Worm (Caenorhabditis elegans) whole organism, L2 larva: ENCODE measurements around the gene C17H12.5.

Experiments used
- C34F6.9 ChIP-seq: fragments of 150-350 bp; optimal IDR thresholded peaks from 2 replicates; lab custom pipeline; 2014; ENCODE audit warnings: missing biosample characterization, missing genetic modification characterization
- F13H6.1 ChIP-seq: sonication (generic microtip); optimal IDR thresholded peaks from 2 replicates; lab custom pipeline; 2016; ENCODE audit warnings: missing genetic modification characterization, missing compliant biosample characterization
- Y55F3AM.14 ChIP-seq: fragments of 200-800 bp; sonication (Bioruptor generic); optimal IDR thresholded peaks from 2 replicates; lab custom pipeline; 2018; ENCODE audit warnings: mild to moderate bottlenecking, missing genetic modification characterization, missing compliant biosample characterization
- ZK546.5 ChIP-seq: sonication (generic microtip); optimal IDR thresholded peaks from 2 replicates; lab custom pipeline; 2017; ENCODE audit warnings: missing biosample characterization, missing genetic modification characterization
- alr-1 ChIP-seq: fragments of 150-350 bp; optimal IDR thresholded peaks from 2 replicates; lab custom pipeline; 2014; ENCODE audit warnings: missing biosample characterization, missing genetic modification characterization
- aly-2 ChIP-seq: fragments of 150-350 bp; optimal IDR thresholded peaks from 2 replicates; lab custom pipeline; 2014; ENCODE audit warnings: missing biosample characterization, missing genetic modification characterization
- ama-1 ChIP-seq: fragments of 150-350 bp; optimal IDR thresholded peaks from 2 replicates; lab custom pipeline; 2018; ENCODE audit warnings: inconsistent platforms
- blmp-1 ChIP-seq: sonication (generic microtip); optimal IDR thresholded peaks from 2 replicates; lab custom pipeline; 2017; ENCODE audit warnings: missing genetic modification characterization, mild to moderate bottlenecking, missing compliant biosample characterization, antibody characterized with exemption, moderate library complexity; ENCODE audit not compliant: insufficient read depth
- ceh-16 ChIP-seq: fragments of 150-350 bp; optimal IDR thresholded peaks from 2 replicates; lab custom pipeline; 2014; ENCODE audit warnings: missing biosample characterization, missing genetic modification characterization
- ceh-82 ChIP-seq: fragments of 150-350 bp; optimal IDR thresholded peaks from 2 replicates; lab custom pipeline; 2014; ENCODE audit warnings: missing biosample characterization, missing genetic modification characterization
- crh-2 ChIP-seq: sonication (generic microtip); optimal IDR thresholded peaks from 2 replicates; lab custom pipeline; 2017; ENCODE audit warnings: missing biosample characterization, missing genetic modification characterization
- dmd-4 ChIP-seq: sonication (generic microtip); optimal IDR thresholded peaks from 2 replicates; lab custom pipeline; 2017; ENCODE audit warnings: missing biosample characterization, missing genetic modification characterization
- egl-27 ChIP-seq: sonication (generic microtip); optimal IDR thresholded peaks from 3 replicates; lab custom pipeline; 2017; ENCODE audit warnings: missing biosample characterization, missing genetic modification reagents, missing genetic modification characterization
- elt-3 ChIP-seq: sonication (generic microtip); optimal IDR thresholded peaks from 2 replicates; lab custom pipeline; 2017; ENCODE audit warnings: missing biosample characterization, missing genetic modification characterization
- fos-1 ChIP-seq: fragments of 150-350 bp; optimal IDR thresholded peaks from 2 replicates; lab custom pipeline; 2014; ENCODE audit warnings: missing biosample characterization, missing genetic modification characterization
- gmeb-1 ChIP-seq: fragments of 150-350 bp; optimal IDR thresholded peaks from 2 replicates; lab custom pipeline; 2014; ENCODE audit warnings: missing biosample characterization, missing genetic modification characterization
- lin-11 ChIP-seq: fragments of 150-350 bp; sonication (generic microtip); optimal IDR thresholded peaks from 2 replicates; lab custom pipeline; 2014; ENCODE audit warnings: missing biosample characterization, missing genetic modification characterization, inconsistent platforms, mixed read lengths
- lin-13 ChIP-seq: fragments of 150-350 bp; optimal IDR thresholded peaks from 2 replicates; lab custom pipeline; 2014; ENCODE audit warnings: missing biosample characterization, missing genetic modification reagents, missing genetic modification characterization
- lsy-2 ChIP-seq, 2 experiments: fragments of 150-350 bp in 1 of 2; sonication (generic microtip) in 1 of 2; optimal IDR thresholded peaks; 2 replicates each; lab custom pipeline; 2014 to 2017; ENCODE audit warnings: missing biosample characterization in 2 of 2, missing genetic modification characterization in 2 of 2
- mab-5 ChIP-seq: fragments of 150-350 bp; optimal IDR thresholded peaks from 2 replicates; lab custom pipeline; 2014; ENCODE audit warnings: missing biosample characterization, missing genetic modification characterization
- mbf-1 ChIP-seq: sonication (generic microtip); optimal IDR thresholded peaks from 2 replicates; lab custom pipeline; 2017; ENCODE audit warnings: missing biosample characterization, missing genetic modification characterization
- mdl-1 ChIP-seq, 2 experiments: fragments of 150-350 bp in 1 of 2; sonication (generic microtip) in 1 of 2; optimal IDR thresholded peaks; 2 replicates each; lab custom pipeline; 2017; ENCODE audit warnings: missing biosample characterization in 2 of 2, missing genetic modification characterization in 2 of 2
- nhr-11 ChIP-seq: fragments of 150-350 bp; optimal IDR thresholded peaks from 2 replicates; lab custom pipeline; 2014; ENCODE audit warnings: missing biosample characterization, missing genetic modification characterization
- nhr-12 ChIP-seq: fragments of 150-350 bp; optimal IDR thresholded peaks from 2 replicates; lab custom pipeline; 2014; ENCODE audit warnings: missing biosample characterization, missing genetic modification characterization
- nhr-129 ChIP-seq: fragments of 150-350 bp; optimal IDR thresholded peaks from 2 replicates; lab custom pipeline; 2014; ENCODE audit warnings: missing biosample characterization, missing genetic modification characterization
- nhr-21 ChIP-seq: fragments of 150-350 bp; optimal IDR thresholded peaks from 2 replicates; lab custom pipeline; 2014; ENCODE audit warnings: missing biosample characterization, missing genetic modification characterization
- nhr-237 ChIP-seq: fragments of 150-350 bp; optimal IDR thresholded peaks from 2 replicates; lab custom pipeline; 2014; ENCODE audit warnings: missing biosample characterization, missing genetic modification characterization
- nhr-25 ChIP-seq: fragments of 150-350 bp; sonication (generic microtip); optimal IDR thresholded peaks from 3 replicates; lab custom pipeline; 2014; ENCODE audit warnings: missing biosample characterization, missing genetic modification characterization
- nhr-6 ChIP-seq: fragments of 150-350 bp; optimal IDR thresholded peaks from 2 replicates; lab custom pipeline; 2014; ENCODE audit warnings: missing biosample characterization, missing genetic modification characterization
- nhr-77 ChIP-seq: fragments of 150-350 bp; optimal IDR thresholded peaks from 2 replicates; lab custom pipeline; 2014; ENCODE audit warnings: missing biosample characterization, missing genetic modification characterization
- peb-1 ChIP-seq: fragments of 150-350 bp; optimal IDR thresholded peaks from 2 replicates; lab custom pipeline; 2014; ENCODE audit warnings: missing biosample characterization, missing genetic modification characterization
- sem-4 ChIP-seq: fragments of 150-350 bp; optimal IDR thresholded peaks from 2 replicates; lab custom pipeline; 2014; ENCODE audit warnings: missing biosample characterization, missing genetic modification reagents, missing genetic modification characterization
- skn-1 ChIP-seq: sonication (generic microtip); optimal IDR thresholded peaks from 2 replicates; lab custom pipeline; 2017; ENCODE audit warnings: missing biosample characterization, missing genetic modification characterization
- sma-3 ChIP-seq: sonication (generic microtip); optimal IDR thresholded peaks from 2 replicates; lab custom pipeline; 2016; ENCODE audit warnings: missing genetic modification reagents, missing genetic modification characterization, missing compliant biosample characterization
- sma-9 ChIP-seq, 2 experiments: fragments of 150-350 bp in 1 of 2; sonication (generic microtip) in 1 of 2; optimal IDR thresholded peaks; 2 replicates each; lab custom pipeline; 2014 to 2016; ENCODE audit warnings: missing genetic modification characterization in 2 of 2, mild to moderate bottlenecking in 1 of 2, missing biosample characterization in 1 of 2, missing compliant biosample characterization in 1 of 2, missing genetic modification reagents in 1 of 2, moderate library complexity in 1 of 2
- snpc-4 ChIP-seq: fragments of 150-350 bp; optimal IDR thresholded peaks from 2 replicates; lab custom pipeline; 2014; ENCODE audit warnings: missing biosample characterization, missing genetic modification characterization
- unc-55 ChIP-seq: fragments of 150-350 bp; sonication (generic microtip); optimal IDR thresholded peaks from 3 replicates; lab custom pipeline; 2014; ENCODE audit warnings: missing biosample characterization, missing genetic modification reagents, missing genetic modification characterization
- unc-62 ChIP-seq: fragments of 150-350 bp; optimal IDR thresholded peaks from 2 replicates; lab custom pipeline; 2014; ENCODE audit warnings: missing biosample characterization, missing genetic modification reagents, missing genetic modification characterization
- zag-1 ChIP-seq: fragments of 150-350 bp; optimal IDR thresholded peaks from 2 replicates; lab custom pipeline; 2014; ENCODE audit warnings: missing biosample characterization, missing genetic modification characterization
- ztf-1 ChIP-seq: fragments of 200-800 bp; sonication (Bioruptor generic); conservative IDR thresholded peaks from 2 replicates; pipeline ENCODE4 v1.3.6; 2022; ENCODE audit warnings: missing genetic modification characterization, missing compliant biosample characterization
- ztf-11 ChIP-seq: sonication (generic microtip); optimal IDR thresholded peaks from 2 replicates; lab custom pipeline; 2017; ENCODE audit warnings: missing biosample characterization, missing genetic modification characterization
- ztf-4 ChIP-seq: fragments of 150-350 bp; optimal IDR thresholded peaks from 2 replicates; lab custom pipeline; 2014; ENCODE audit warnings: missing biosample characterization, missing genetic modification characterization

The C17H12.5 gene

ce11 chrIV:6790438-6791124 lies 26.9 kb downstream of the C17H12.5 start, which contains the start of the genes C17H12.2 and vha-8:
C17H12.2 (minus strand) TSS chrIV:6790488.
vha-8 (plus strand) TSS chrIV:6791074.
- TF ChIP-seq Y55F3AM.14 (GFP tag; lab: Kevin White, UChicago) (no peak), sma-9 (GFP tag; optimal IDR thresholded peaks at IDR 0.05; lab: Kevin White, UChicago) (peak; percentile 90), sma-9 (tag; optimal IDR thresholded peaks at IDR 0.05; lab: Kevin White, UChicago) (no peak), nhr-237 (tag; lab: Kevin White, UChicago) (no peak), ceh-16 (tag; lab: Kevin White, UChicago) (peak; percentile 72), crh-2 (peak; percentile 96), egl-27 (tag; lab: Kevin White, UChicago) (peak; percentile 61), nhr-6 (tag; lab: Kevin White, UChicago) (peak; percentile 88), skn-1 (peak; percentile 36), nhr-129 (peak; percentile 98), ztf-4 (tag; lab: Kevin White, UChicago) (peak; percentile 87), mbf-1 (tag; lab: Kevin White, UChicago) (no peak), snpc-4 (peak; percentile 89), peb-1 (tag; lab: Kevin White, UChicago) (no peak), lin-13 (GFP tag; lab: Kevin White, UChicago) (peak; percentile 93), nhr-21 (peak; percentile 89), ama-1 (lab: Kevin White, UChicago) (peak; percentile 80), ZK546.5 (tag; lab: Kevin White, UChicago) (peak; percentile 43), sem-4 (tag; lab: Kevin White, UChicago) (peak; percentile 78), mdl-1 (tag; optimal IDR thresholded peaks at IDR 0.05; lab: Kevin White, UChicago) (peak in 1 of 2 experiments; percentile 49), lin-11 (tag; lab: Kevin White, UChicago) (peak; percentile 82), ztf-11 (tag; lab: Kevin White, UChicago) (peak; percentile 57), unc-55 (peak; percentile 98), zag-1 (tag; lab: Kevin White, UChicago) (peak; percentile 91), nhr-25 (peak; percentile 93), nhr-77 (peak; percentile 55), unc-62 (GFP tag; lab: Kevin White, UChicago) (no peak), gmeb-1 (tag; lab: Kevin White, UChicago) (peak; percentile 83), C34F6.9 (tag; lab: Kevin White, UChicago) (peak; percentile 99), dmd-4 (tag; lab: Kevin White, UChicago) (no peak), mab-5 (tag; lab: Kevin White, UChicago) (peak; percentile 91), blmp-1 (tag; lab: Kevin White, UChicago) (peak; percentile 67), F13H6.1 (tag; lab: Kevin White, UChicago) (peak; percentile 92), alr-1 (peak; percentile 17), ceh-82 (tag; lab: Kevin White, UChicago) (peak; percentile 58), nhr-12 (tag; lab: Kevin White, UChicago) (peak; percentile 8), sma-3 (peak; percentile 92), elt-3 (tag; lab: Kevin White, UChicago) (no peak), nhr-11 (no peak), lsy-2 (tag; optimal IDR thresholded peaks at IDR 0.05; lab: Kevin White, UChicago) (peak; percentile 73 to 94), ztf-1 (no peak), fos-1 (tag; lab: Kevin White, UChicago) (peak; percentile 98)

- TF ChIP-seq mbf-1 (tag; lab: Kevin White, UChicago): no peak
- no peak for TF ChIP-seq unc-62 (GFP tag; lab: Kevin White, UChicago)
- TF ChIP-seq fos-1 (tag; lab: Kevin White, UChicago): no peak
- TF ChIP-seq sma-3: no peak
- no peak for TF ChIP-seq nhr-21
- no peak for TF ChIP-seq C34F6.9 (tag; lab: Kevin White, UChicago)
- no peak for TF ChIP-seq aly-2 (tag; lab: Kevin White, UChicago)
- TF ChIP-seq nhr-129: no peak
- TF ChIP-seq mdl-1 (tag; optimal IDR thresholded peaks at IDR 0.05; lab: Kevin White, UChicago): no peak
Observed at ce11 chrIV:6789950-6790349, 27.5 kb downstream of the C17H12.5 start.
